Fruit fly (Drosophila melanogaster) S2 (cell line): ENCODE measurements around the gene Pi3K68D.
A peak's percentile ranks its signal among the peaks of the same experiment; 100 is the strongest.

ENCODE experiments used
- CG8478 ChIP-seq: fragments of >200 bp; optimal IDR thresholded peaks from 2 replicates; lab custom pipeline; 2018
- CTCF ChIP-seq, 2 experiments: fragments of >200 bp; optimal IDR thresholded peaks; 2 replicates each; lab custom pipeline; 2018

Pi3K68D gene

dm6 chr3L:11789773-11790172, at the start of gene Pi3K68D:
Gene Pi3K68D (minus strand): TSS chr3L:11790013.
- TF ChIP-seq CG8478 (lab: Kevin White, UChicago) (no peak), CTCF (optimal IDR thresholded peaks at IDR 0.05; lab: Kevin White, UChicago) (peak; percentile 43 to 67)

- TF ChIP-seq CG8478 (lab: Kevin White, UChicago): no peak
- no peak for TF ChIP-seq CTCF (optimal IDR thresholded peaks at IDR 0.05; lab: Kevin White, UChicago)
Measured at dm6 chr3L:11836575-11837077, 46.8 kb upstream of the Pi3K68D start, which contains the start of gene CG43064. Gene CG43064 (minus strand): TSS chr3L:11836721.

- TF ChIP-seq CTCF (optimal IDR thresholded peaks at IDR 0.05; lab: Kevin White, UChicago) (peak; percentile 25 to 49), CG8478 (lab: Kevin White, UChicago) (no peak)
Measured at dm6 chr3L:11833296-11833717, 43.5 kb upstream of the Pi3K68D start, which contains the start of gene CycA. Gene CycA (minus strand): TSS chr3L:11833578.

- TF ChIP-seq CG8478 (lab: Kevin White, UChicago) (no peak), CTCF (optimal IDR thresholded peaks at IDR 0.05; lab: Kevin White, UChicago) (no peak)
Measured at dm6 chr3L:11832360-11833295, 42.8 kb upstream of the Pi3K68D start.

dm6 chr3L:11831199-11831598, 41.4 kb upstream of the Pi3K68D start:
- TF ChIP-seq CTCF (optimal IDR thresholded peaks at IDR 0.05; lab: Kevin White, UChicago) (no peak), CG8478 (lab: Kevin White, UChicago) (no peak)

dm6 chr3L:11828730-11829129, 38.9 kb upstream of the Pi3K68D start, which contains the start of gene CG7264:
Gene CG7264 (plus strand): TSS chr3L:11829030.
- no peak for TF ChIP-seq CG8478 (lab: Kevin White, UChicago)
- TF ChIP-seq CTCF (optimal IDR thresholded peaks at IDR 0.05; lab: Kevin White, UChicago): no peak

dm6 chr3L:11825560-11826153, 35.8 kb upstream of the Pi3K68D start, which contains the start of gene CG32095:
Gene CG32095 (minus strand): TSS chr3L:11825732.
- TF ChIP-seq CTCF (optimal IDR thresholded peaks at IDR 0.05; lab: Kevin White, UChicago) (no peak), CG8478 (lab: Kevin White, UChicago) (no peak)

- TF ChIP-seq CG8478 (lab: Kevin White, UChicago): no peak
- TF ChIP-seq CTCF (optimal IDR thresholded peaks at IDR 0.05; lab: Kevin White, UChicago): no peak
Measured at dm6 chr3L:11822446-11823334, 32.9 kb upstream of the Pi3K68D start, which contains the start of gene RpL10Ab. Gene RpL10Ab (plus strand): TSS chr3L:11822851.

- TF ChIP-seq CTCF (optimal IDR thresholded peaks at IDR 0.05; lab: Kevin White, UChicago): no peak
- no peak for TF ChIP-seq CG8478 (lab: Kevin White, UChicago)
Measured at dm6 chr3L:11821723-11822445, 32.1 kb upstream of the Pi3K68D start, which contains the start of the genes CG11597 and CG5946. Gene CG11597 (minus strand): TSS chr3L:11822275. Gene CG5946 (minus strand): TSS chr3L:11822275.

- no peak for TF ChIP-seq CTCF (optimal IDR thresholded peaks at IDR 0.05; lab: Kevin White, UChicago)
- TF ChIP-seq CG8478 (lab: Kevin White, UChicago): no peak
Measured at dm6 chr3L:11819639-11820456, 30.0 kb upstream of the Pi3K68D start.

dm6 chr3L:11816641-11817040, 26.8 kb upstream of the Pi3K68D start:
- no peak for TF ChIP-seq CG8478 (lab: Kevin White, UChicago)
- TF ChIP-seq CTCF (optimal IDR thresholded peaks at IDR 0.05; lab: Kevin White, UChicago): no peak

dm6 chr3L:11815220-11815797, 25.5 kb upstream of the Pi3K68D start, which contains the start of gene CG14130:
Gene CG14130 (plus strand): TSS chr3L:11815444.
- TF ChIP-seq CG8478 (lab: Kevin White, UChicago) (no peak), CTCF (optimal IDR thresholded peaks at IDR 0.05; lab: Kevin White, UChicago) (peak in 1 of 2 experiments; percentile 12)
